Fruit fly (Drosophila melanogaster) whole organism, embryonic: ENCODE results near the gene Or9a.

Experiments
- Aef1 ChIP-seq: fragments of 200-800 bp; sonication (Bioruptor generic); IDR thresholded peaks from 3 replicates; pipeline ENCODE4 v1.3.6; 2022; ENCODE audit warnings: missing biosample characterization, missing genetic modification characterization
- BEAF-32 ChIP-seq: fragments of 200-800 bp; sonication (Bioruptor generic); optimal IDR thresholded peaks from 3 replicates; lab custom pipeline; 2017; ENCODE audit warnings: missing biosample characterization, missing genetic modification characterization, mild to moderate bottlenecking, moderate library complexity, missing genetic modification reagents
- CG10209 ChIP-seq: fragments of 200-800 bp; sonication (Bioruptor generic); optimal IDR thresholded peaks from 3 replicates; lab custom pipeline; 2017; ENCODE audit warnings: missing biosample characterization, mild to moderate bottlenecking, missing genetic modification characterization, missing genetic modification reagents
- CG10274 ChIP-seq: fragments of 200-800 bp; sonication (Bioruptor generic); optimal IDR thresholded peaks from 3 replicates; lab custom pipeline; 2017; ENCODE audit warnings: missing biosample characterization, mild to moderate bottlenecking, missing genetic modification characterization
- CG10366 ChIP-seq: fragments of 200-800 bp; sonication (Bioruptor generic); IDR thresholded peaks from 2 replicates; pipeline ENCODE4 v1.3.6; 2022; ENCODE audit warnings: missing biosample characterization, missing genetic modification characterization
- CG10565 ChIP-seq: fragments of 200-800 bp; sonication (Bioruptor generic); optimal IDR thresholded peaks from 3 replicates; lab custom pipeline; 2016; ENCODE audit warnings: missing biosample characterization, mild to moderate bottlenecking, missing genetic modification characterization
- CG13424 ChIP-seq: fragments of 200-800 bp; sonication (Bioruptor generic); optimal IDR thresholded peaks from 2 replicates; lab custom pipeline; 2019; ENCODE audit warnings: missing biosample characterization, mild to moderate bottlenecking, missing genetic modification characterization, moderate library complexity
- CG15601 ChIP-seq: fragments of 200-800 bp; sonication (Bioruptor generic); optimal IDR thresholded peaks from 3 replicates; lab custom pipeline; 2019; ENCODE audit warnings: missing biosample characterization, mild to moderate bottlenecking, missing genetic modification characterization, moderate library complexity
- CG16813 ChIP-seq: fragments of 200-800 bp; sonication (Bioruptor generic); IDR thresholded peaks from 3 replicates; pipeline ENCODE4 v1.3.6; 2022; ENCODE audit warnings: missing biosample characterization, missing genetic modification characterization; ENCODE audit not compliant: partially characterized antibody
- CG17186 ChIP-seq: fragments of 200-800 bp; sonication (Bioruptor generic); optimal IDR thresholded peaks from 3 replicates; lab custom pipeline; 2017; ENCODE audit warnings: missing biosample characterization, missing genetic modification reagents, missing genetic modification characterization
- CG1792 ChIP-seq: fragments of 200-800 bp; sonication (Bioruptor generic); optimal IDR thresholded peaks from 2 replicates; lab custom pipeline; 2016; ENCODE audit warnings: missing biosample characterization, missing genetic modification characterization
- CG2199 ChIP-seq: fragments of 200-800 bp; sonication (Bioruptor generic); IDR thresholded peaks from 3 replicates; pipeline ENCODE4 v1.3.6; 2022; ENCODE audit warnings: missing biosample characterization, missing genetic modification characterization
- CG30431 ChIP-seq: fragments of 200-800 bp; sonication (Bioruptor generic); optimal IDR thresholded peaks from 2 replicates; lab custom pipeline; 2017; ENCODE audit warnings: missing biosample characterization, missing genetic modification characterization
- CG3407 ChIP-seq: fragments of 200-800 bp; sonication (Bioruptor generic); optimal IDR thresholded peaks from 2 replicates; lab custom pipeline; 2018; ENCODE audit warnings: missing biosample characterization, mild to moderate bottlenecking, missing genetic modification characterization
- CG4282 ChIP-seq: fragments of 200-800 bp; sonication (Bioruptor generic); optimal IDR thresholded peaks from 2 replicates; lab custom pipeline; 2016; ENCODE audit warnings: missing biosample characterization, missing genetic modification characterization
- CG7556 ChIP-seq: fragments of 200-800 bp; sonication (Bioruptor generic); optimal IDR thresholded peaks from 2 replicates; lab custom pipeline; 2017; ENCODE audit warnings: missing biosample characterization, mild to moderate bottlenecking, missing genetic modification characterization
- CG9932 ChIP-seq: fragments of 200-800 bp; sonication (Bioruptor generic); IDR thresholded peaks from 2 replicates; pipeline ENCODE4 v1.3.6; 2022; ENCODE audit warnings: missing biosample characterization, missing genetic modification characterization
- CHES-1-like ChIP-seq: fragments of 200-800 bp; sonication (Bioruptor generic); optimal IDR thresholded peaks from 2 replicates; lab custom pipeline; 2016; ENCODE audit warnings: missing biosample characterization, missing genetic modification characterization
- Dip2 ChIP-seq: fragments of 200-800 bp; sonication (Bioruptor generic); IDR thresholded peaks from 2 replicates; pipeline ENCODE4 v1.3.6; 2022; ENCODE audit warnings: missing biosample characterization, missing genetic modification characterization
- Dip3 ChIP-seq: fragments of 200-800 bp; sonication (Bioruptor generic); optimal IDR thresholded peaks from 3 replicates; lab custom pipeline; 2016; ENCODE audit warnings: missing biosample characterization, missing genetic modification characterization
- HLH4C ChIP-seq: fragments of 200-800 bp; sonication (Bioruptor generic); IDR thresholded peaks from 3 replicates; pipeline ENCODE4 v1.3.6; 2022; ENCODE audit warnings: missing biosample characterization, missing genetic modification characterization; ENCODE audit not compliant: partially characterized antibody
- Hand ChIP-seq: fragments of 200-800 bp; sonication (Bioruptor generic); optimal IDR thresholded peaks from 2 replicates; lab custom pipeline; 2017; ENCODE audit warnings: mild to moderate bottlenecking, missing biosample characterization, missing genetic modification reagents, missing genetic modification characterization
- Kr ChIP-seq: fragments of 200-800 bp; sonication (Bioruptor generic); optimal IDR thresholded peaks from 2 replicates; lab custom pipeline; 2017; ENCODE audit warnings: missing biosample characterization, mild to moderate bottlenecking, missing genetic modification characterization
- Sox100B ChIP-seq: fragments of 200-800 bp; sonication (Bioruptor generic); optimal IDR thresholded peaks from 3 replicates; lab custom pipeline; 2018; ENCODE audit warnings: missing biosample characterization, mild to moderate bottlenecking, missing genetic modification characterization
- Sox102F ChIP-seq: fragments of 200-800 bp; sonication (Bioruptor generic); optimal IDR thresholded peaks from 2 replicates; lab custom pipeline; 2018; ENCODE audit warnings: missing biosample characterization, mild to moderate bottlenecking, missing genetic modification characterization, moderate library complexity
- Trl ChIP-seq, 3 experiments: fragments of >200 bp in 2 of 3; fragments of 200-800 bp in 1 of 3; sonication (Bioruptor generic) in 1 of 3; optimal IDR thresholded peaks; 2 replicates in 1 of 3; 3 replicates in 2 of 3; lab custom pipeline; 2016 to 2017; ENCODE audit warnings: missing biosample characterization in 1 of 3, missing genetic modification characterization in 1 of 3
- ac ChIP-seq: fragments of 200-800 bp; sonication (Bioruptor generic); optimal IDR thresholded peaks from 3 replicates; lab custom pipeline; 2017; ENCODE audit warnings: missing biosample characterization, mild to moderate bottlenecking, missing genetic modification characterization
- bcd ChIP-seq: fragments of 200-800 bp; sonication (Bioruptor generic); optimal IDR thresholded peaks from 2 replicates; lab custom pipeline; 2017; ENCODE audit warnings: missing biosample characterization, mild to moderate bottlenecking, missing genetic modification characterization
- bowl ChIP-seq: fragments of 200-800 bp; sonication (Bioruptor generic); IDR thresholded peaks from 2 replicates; pipeline ENCODE4 v1.3.6; 2022; ENCODE audit warnings: missing biosample characterization, missing genetic modification characterization
- br ChIP-seq: fragments of >200 bp; optimal IDR thresholded peaks from 2 replicates; lab custom pipeline; 2017
- ewg ChIP-seq: fragments of 200-800 bp; sonication (Bioruptor generic); optimal IDR thresholded peaks from 3 replicates; lab custom pipeline; 2017; ENCODE audit warnings: mild to moderate bottlenecking, missing biosample characterization, missing genetic modification reagents, missing genetic modification characterization
- gce ChIP-seq: fragments of 200-800 bp; sonication (Bioruptor generic); IDR thresholded peaks from 3 replicates; pipeline ENCODE4 v1.3.6; 2022; ENCODE audit warnings: missing biosample characterization, missing genetic modification characterization
- gem ChIP-seq: fragments of 200-800 bp; sonication (Bioruptor generic); optimal IDR thresholded peaks from 2 replicates; lab custom pipeline; 2019; ENCODE audit warnings: missing biosample characterization, mild to moderate bottlenecking, missing genetic modification characterization, moderate library complexity
- h ChIP-seq: fragments of >200 bp; optimal IDR thresholded peaks from 2 replicates; lab custom pipeline; 2017
- hb ChIP-seq: fragments of 200-800 bp; sonication (Bioruptor generic); IDR thresholded peaks from 3 replicates; pipeline ENCODE4 v1.3.6; 2022; ENCODE audit warnings: missing biosample characterization, missing genetic modification characterization; ENCODE audit not compliant: partially characterized antibody
- insv ChIP-seq, 2 experiments: fragments of 200-800 bp; sonication (Bioruptor generic); optimal IDR thresholded peaks; 3 replicates each; lab custom pipeline; 2016 to 2018; ENCODE audit warnings: missing biosample characterization in 2 of 2, missing genetic modification characterization in 2 of 2
- lbe ChIP-seq: fragments of 200-800 bp; sonication (Bioruptor generic); optimal IDR thresholded peaks from 2 replicates; lab custom pipeline; 2016; ENCODE audit warnings: missing biosample characterization, mild to moderate bottlenecking, missing genetic modification characterization
- org-1 ChIP-seq: fragments of 200-800 bp; sonication (Bioruptor generic); optimal IDR thresholded peaks from 2 replicates; lab custom pipeline; 2017; ENCODE audit warnings: missing biosample characterization, missing genetic modification characterization
- pfk ChIP-seq: fragments of 200-800 bp; sonication (Bioruptor generic); optimal IDR thresholded peaks from 2 replicates; lab custom pipeline; 2018; ENCODE audit warnings: missing biosample characterization, mild to moderate bottlenecking, missing genetic modification characterization, moderate library complexity
- pnt ChIP-seq: fragments of 200-800 bp; sonication (Bioruptor generic); optimal IDR thresholded peaks from 3 replicates; lab custom pipeline; 2016; ENCODE audit warnings: missing biosample characterization, missing genetic modification characterization
- pum ChIP-seq: fragments of 200-800 bp; sonication (Bioruptor generic); optimal IDR thresholded peaks from 2 replicates; lab custom pipeline; 2016; ENCODE audit warnings: missing biosample characterization, missing genetic modification characterization
- repo ChIP-seq: fragments of 200-800 bp; sonication (Bioruptor generic); optimal IDR thresholded peaks from 2 replicates; lab custom pipeline; 2016; ENCODE audit warnings: missing biosample characterization, missing genetic modification characterization
- salm ChIP-seq: fragments of 200-800 bp; sonication (Bioruptor generic); optimal IDR thresholded peaks from 2 replicates; lab custom pipeline; 2018; ENCODE audit warnings: missing biosample characterization, mild to moderate bottlenecking, missing genetic modification characterization
- stc ChIP-seq: fragments of 200-800 bp; sonication (Bioruptor generic); IDR thresholded peaks from 2 replicates; pipeline ENCODE4 v1.3.6; 2022; ENCODE audit warnings: missing biosample characterization, missing genetic modification characterization
- tgo ChIP-seq: fragments of 200-800 bp; sonication (Bioruptor generic); IDR thresholded peaks from 3 replicates; pipeline ENCODE4 v1.3.6; 2022; ENCODE audit warnings: missing biosample characterization, missing genetic modification characterization
- tx ChIP-seq: fragments of 200-800 bp; sonication (Bioruptor generic); optimal IDR thresholded peaks from 2 replicates; lab custom pipeline; 2016; ENCODE audit warnings: missing biosample characterization, missing genetic modification characterization
- usp ChIP-seq: fragments of >200 bp; optimal IDR thresholded peaks from 2 replicates; lab custom pipeline; 2017; ENCODE audit warnings: missing biosample characterization, missing genetic modification characterization
- vfl ChIP-seq: fragments of 200-800 bp; sonication (Bioruptor generic); optimal IDR thresholded peaks from 2 replicates; lab custom pipeline; 2016; ENCODE audit warnings: missing biosample characterization, missing genetic modification characterization
- wek ChIP-seq: fragments of 200-800 bp; sonication (Bioruptor generic); optimal IDR thresholded peaks from 3 replicates; lab custom pipeline; 2018; ENCODE audit warnings: missing biosample characterization, mild to moderate bottlenecking, missing genetic modification characterization, moderate library complexity
- zf30C ChIP-seq: fragments of 200-800 bp; sonication (Bioruptor generic); optimal IDR thresholded peaks from 3 replicates; lab custom pipeline; 2018; ENCODE audit warnings: missing biosample characterization, mild to moderate bottlenecking, missing genetic modification characterization
- zfh2 ChIP-seq: fragments of 200-800 bp; sonication (Bioruptor generic); optimal IDR thresholded peaks from 2 replicates; lab custom pipeline; 2016; ENCODE audit warnings: missing biosample characterization, missing genetic modification characterization

Or9a gene

DNA sequence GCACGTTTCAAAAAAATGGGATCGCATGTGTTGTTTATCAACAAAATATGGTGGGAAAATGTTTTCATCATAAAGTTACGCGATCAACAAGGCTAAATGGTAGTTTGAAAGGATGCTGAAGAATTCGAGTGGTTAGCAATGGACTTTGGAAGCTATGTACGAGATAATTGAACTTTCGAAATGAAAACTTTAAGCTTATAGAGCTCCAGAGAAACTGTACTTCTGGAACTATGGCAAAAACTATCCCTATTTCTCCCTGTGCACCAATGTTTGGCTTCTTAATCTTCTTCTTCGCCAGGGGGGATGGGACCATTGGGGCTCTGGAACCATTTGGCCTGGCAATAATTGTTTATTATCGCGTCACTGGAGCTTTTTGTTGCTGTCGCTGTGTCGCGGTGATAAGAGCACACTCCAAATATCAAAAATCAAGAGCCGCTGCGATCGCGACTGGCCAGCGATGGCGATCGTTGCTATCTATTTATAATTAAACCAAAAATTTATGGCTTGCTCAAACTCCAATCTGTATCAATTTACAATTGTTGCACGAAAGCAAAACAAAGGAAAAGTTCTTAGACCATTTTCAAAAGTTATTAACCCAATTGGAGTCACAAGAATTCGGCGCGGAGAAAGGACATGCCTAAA lies 28.6 kb upstream of the Or9a start (continued):
- TF ChIP-seq pfk (no peak), stc (no peak), ewg (no peak), CG10565 (GFP tag; lab: Kevin White, UChicago) (no peak), bcd (GFP tag; lab: Kevin White, UChicago) (peak; percentile 51), HLH4C (no peak), CG10274 (GFP tag; lab: Kevin White, UChicago) (peak; percentile 25), br (lab: Kevin White, UChicago) (no peak), pnt (GFP tag; lab: Kevin White, UChicago) (no peak), wek (GFP tag; lab: Kevin White, UChicago) (no peak), CG7556 (GFP tag; lab: Kevin White, UChicago) (peak; percentile 54), CG16813 (GFP tag; lab: Robert Waterston, UW) (no peak), hb (GFP tag; lab: Robert Waterston, UW) (no peak), Hand (GFP tag; lab: Kevin White, UChicago) (peak; percentile 51), salm (tag; lab: Kevin White, UChicago) (no peak), CG10209 (peak; percentile 54), h (lab: Kevin White, UChicago) (no peak), gce (no peak), Dip3 (GFP tag; lab: Kevin White, UChicago) (peak; percentile 54), CG13424 (tag; lab: Kevin White, UChicago) (peak; percentile 36), tx (GFP tag; lab: Kevin White, UChicago) (no peak), Kr (GFP tag; lab: Kevin White, UChicago) (no peak), zf30C (peak; percentile 2), gem (tag; lab: Kevin White, UChicago) (peak; percentile 61), pum (GFP tag; lab: Kevin White, UChicago) (no peak), usp (GFP tag; lab: Kevin White, UChicago) (no peak), CG9932 (GFP tag; lab: Robert Waterston, UW) (peak; percentile 48; the same call in 1 of the 2 replicates), CG1792 (GFP tag; lab: Kevin White, UChicago) (no peak), BEAF-32 (no peak), CG30431 (no peak), CG17186 (GFP tag; lab: Kevin White, UChicago) (no peak), CG4282 (no peak), bowl (no peak), Sox100B (GFP tag; lab: Kevin White, UChicago) (no peak), CG2199 (GFP tag; lab: Robert Waterston, UW) (no peak), Trl (optimal IDR thresholded peaks at IDR 0.05; lab: Kevin White, UChicago) (no peak), Trl (GFP tag; optimal IDR thresholded peaks at IDR 0.05; lab: Kevin White, UChicago) (no peak), tgo (GFP tag; lab: Robert Waterston, UW) (no peak), zfh2 (GFP tag; lab: Kevin White, UChicago) (peak; percentile 57), CHES-1-like (GFP tag; lab: Kevin White, UChicago) (peak; percentile 50), CG3407 (GFP tag; lab: Kevin White, UChicago) (no peak), repo (GFP tag; lab: Kevin White, UChicago) (no peak), CG10366 (GFP tag; lab: Robert Waterston, UW) (no peak), ac (GFP tag; lab: Kevin White, UChicago) (no peak), Sox102F (GFP tag; lab: Kevin White, UChicago) (peak; percentile 8), CG15601 (tag; lab: Kevin White, UChicago) (no peak), org-1 (GFP tag; lab: Kevin White, UChicago) (peak; percentile 30), lbe (GFP tag; lab: Kevin White, UChicago) (no peak), vfl (GFP tag; lab: Kevin White, UChicago) (peak; percentile 23), Aef1 (peak; percentile 40; the same call in 1 of the 3 replicates), insv (GFP tag; optimal IDR thresholded peaks at IDR 0.05; lab: Kevin White, UChicago) (no peak), Dip2 (GFP tag; lab: Robert Waterston, UW) (no peak)
